Worm (Caenorhabditis elegans) whole organism, L4/young adult: ENCODE data around the gene K08H2.4.

Experiments used
- W03F9.2 ChIP-seq: fragments of 150-350 bp; optimal IDR thresholded peaks from 2 replicates; lab custom pipeline; 2014; ENCODE audit warnings: missing biosample characterization, missing genetic modification characterization
- dao-5 ChIP-seq: sonication (generic microtip); optimal IDR thresholded peaks from 2 replicates; lab custom pipeline; 2016; ENCODE audit warnings: missing genotype, missing genetic modification characterization, moderate library complexity, missing compliant biosample characterization
- him-1 ChIP-seq: sonication (generic microtip); optimal IDR thresholded peaks from 2 replicates; lab custom pipeline; 2016; ENCODE audit warnings: missing genotype, missing genetic modification reagents, missing genetic modification characterization, missing compliant biosample characterization

The K08H2.4 gene

DNA sequence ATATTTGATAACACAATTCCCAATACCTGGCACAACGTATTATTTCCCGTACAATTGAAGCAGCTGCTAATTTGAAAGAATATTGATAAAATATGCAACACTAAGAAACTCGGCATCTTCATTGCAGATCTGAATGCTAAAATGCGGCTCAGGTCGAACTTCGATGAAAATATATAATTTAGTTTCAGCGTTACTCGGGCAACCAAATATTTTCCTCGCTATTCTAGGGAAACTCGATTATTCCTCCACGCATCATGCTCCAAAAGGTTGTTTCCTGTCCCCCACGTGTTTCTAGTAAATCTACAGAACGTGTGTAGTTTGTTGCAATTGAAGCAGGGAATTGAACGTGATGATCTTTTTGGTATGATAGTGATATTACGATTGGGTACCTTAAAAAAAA, 10.8 kb downstream of the K08H2.4 start:
- TF ChIP-seq dao-5 (tag; lab: Kevin White, UChicago) (no peak), W03F9.2 (no peak), him-1 (no peak)

DNA sequence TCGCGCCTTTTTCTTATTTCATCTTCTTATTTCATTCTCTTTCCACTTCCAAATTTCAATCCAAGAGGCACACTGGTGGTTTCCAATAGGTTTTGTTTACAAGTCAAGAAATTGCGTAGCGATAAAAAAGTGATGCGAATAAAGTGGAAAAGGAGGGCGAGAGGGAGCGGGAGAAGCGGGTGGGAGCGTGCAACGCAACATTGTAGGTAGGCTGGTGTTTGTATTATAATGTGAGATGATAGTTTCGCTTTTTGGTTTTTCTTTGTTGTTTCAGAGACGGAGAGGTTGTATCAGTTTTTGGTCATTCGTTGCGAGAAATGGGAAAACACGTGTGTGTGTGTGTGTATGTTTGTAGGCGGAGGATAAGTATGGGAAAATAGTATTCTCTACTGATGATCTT, 11.9 kb downstream of the K08H2.4 start:
- TF ChIP-seq dao-5 (tag; lab: Kevin White, UChicago) (no peak), W03F9.2 (no peak), him-1 (no peak)

DNA sequence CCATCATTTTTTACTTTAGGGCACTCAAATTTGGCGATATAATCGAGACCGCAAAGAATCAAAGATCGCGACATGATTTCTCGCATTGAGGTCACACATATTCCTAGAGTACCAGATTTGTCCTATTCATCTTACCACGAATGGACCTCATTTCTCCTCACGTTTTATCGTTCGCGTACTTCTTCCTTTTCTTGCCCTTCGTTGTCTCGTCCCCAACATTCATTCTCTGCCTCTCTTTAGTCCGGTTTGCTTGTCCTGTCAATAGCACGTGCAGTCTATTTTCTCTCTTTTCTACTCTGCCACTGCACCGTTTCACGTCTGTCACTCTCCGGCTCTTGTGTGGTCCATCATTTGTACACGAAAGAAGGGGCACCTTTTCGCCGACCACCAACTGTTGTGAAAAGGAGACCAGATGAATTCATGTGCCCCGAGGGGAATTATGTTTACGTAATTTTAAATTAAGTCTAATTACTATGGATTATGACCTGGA, 13.1 kb downstream of the K08H2.4 start:
- no peak for TF ChIP-seq W03F9.2

DNA sequence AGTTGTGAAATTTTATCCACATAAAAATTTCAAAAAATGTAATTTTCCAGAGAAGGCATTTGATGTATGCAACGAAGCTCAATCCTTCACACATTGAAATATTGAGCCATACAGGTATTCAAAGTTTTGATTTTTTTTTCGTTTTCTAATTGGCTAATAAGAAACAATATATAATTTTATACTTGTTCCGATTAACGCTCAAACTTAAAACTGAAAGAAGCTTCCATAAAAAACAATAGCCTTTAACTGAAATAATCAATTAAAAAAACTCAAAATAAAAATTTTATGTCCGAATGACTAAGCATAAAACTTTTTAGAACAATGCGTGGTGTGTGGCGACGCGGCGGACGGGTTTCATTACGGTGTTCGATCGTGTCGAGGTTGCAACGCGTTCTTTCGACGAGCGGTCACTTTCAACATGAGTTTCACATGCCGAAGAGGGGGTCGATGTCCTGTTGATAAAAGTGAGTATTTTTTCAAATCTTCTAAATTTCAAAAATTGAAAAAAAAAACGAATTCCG, 13.7 kb downstream of the K08H2.4 start, which contains the start of gene nhr-32:
TSS of gene nhr-32 (plus strand) at position 51 of the 521 bp plus-strand sequence.
- TF ChIP-seq dao-5 (tag; lab: Kevin White, UChicago) (no peak), W03F9.2 (no peak)

DNA sequence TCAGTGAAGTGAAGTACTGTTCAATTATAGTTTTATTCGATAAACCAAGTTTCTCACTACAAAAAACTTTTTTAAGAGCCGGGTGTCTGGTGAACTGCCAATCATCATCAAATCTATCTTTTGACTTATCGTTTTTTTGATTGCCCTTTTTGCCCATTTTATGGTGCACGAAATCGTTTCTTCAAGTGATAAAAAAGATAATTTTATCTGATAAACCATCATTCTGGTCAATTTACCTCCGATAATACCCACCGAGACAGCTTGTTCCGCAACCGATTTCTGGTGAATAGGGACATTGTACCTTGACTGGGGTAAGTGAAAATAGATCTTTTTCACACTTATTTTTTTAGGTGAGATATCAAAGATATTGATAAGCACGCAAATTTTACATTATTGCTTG, 19.3 kb downstream of the K08H2.4 start, which contains the start of gene K08H2.10:
TSS of gene K08H2.10 (plus strand) at position 230 of the 400 bp plus-strand sequence.
- no peak for TF ChIP-seq dao-5 (tag; lab: Kevin White, UChicago)

DNA sequence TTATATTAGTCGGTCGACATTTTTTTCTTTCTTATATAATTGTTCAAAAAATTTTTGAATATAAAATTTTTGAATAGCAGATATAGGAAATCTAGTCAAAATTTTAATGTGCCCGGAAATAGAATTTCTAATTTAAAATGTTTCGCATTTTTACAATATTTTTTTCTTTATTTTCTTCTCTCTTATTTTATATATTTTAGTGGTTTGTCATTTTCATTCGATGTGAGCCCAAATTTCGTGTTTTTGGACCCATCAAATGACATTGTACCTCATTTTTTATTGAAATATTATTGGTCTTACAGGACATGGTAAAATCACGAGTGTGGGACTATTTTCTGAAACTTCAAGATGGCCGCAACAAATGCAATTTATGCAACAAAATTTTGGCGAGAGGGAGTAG, 23.9 kb downstream of the K08H2.4 start, which contains the start of gene K09A11.1:
TSS of gene K09A11.1 (plus strand) at position 301 of the 400 bp plus-strand sequence.
- TF ChIP-seq W03F9.2 (no peak), dao-5 (tag; lab: Kevin White, UChicago) (no peak), him-1 (no peak)

DNA sequence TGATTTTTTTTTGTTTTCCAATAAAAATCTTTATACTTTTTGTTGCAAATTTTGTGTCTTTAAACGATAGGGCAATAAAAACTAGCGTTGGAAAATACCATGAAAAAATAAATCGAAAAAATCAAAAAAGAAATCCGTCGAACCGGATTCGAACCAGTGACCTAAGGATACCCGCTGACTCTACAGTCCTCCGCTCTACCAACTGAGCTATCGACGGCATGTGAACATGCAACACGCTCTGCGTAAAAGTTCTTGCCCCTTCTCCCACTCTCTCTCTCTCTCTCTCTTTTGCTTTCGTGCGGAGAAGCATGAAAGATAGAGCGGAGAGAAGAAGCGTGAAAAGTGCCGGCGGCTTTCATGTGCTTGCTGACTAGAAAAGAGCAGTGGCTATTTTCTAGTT, 26.3 kb downstream of the K08H2.4 start:
- TF ChIP-seq dao-5 (tag; lab: Kevin White, UChicago) (peak; percentile 77), W03F9.2 (no peak), him-1 (peak; percentile 68)

DNA sequence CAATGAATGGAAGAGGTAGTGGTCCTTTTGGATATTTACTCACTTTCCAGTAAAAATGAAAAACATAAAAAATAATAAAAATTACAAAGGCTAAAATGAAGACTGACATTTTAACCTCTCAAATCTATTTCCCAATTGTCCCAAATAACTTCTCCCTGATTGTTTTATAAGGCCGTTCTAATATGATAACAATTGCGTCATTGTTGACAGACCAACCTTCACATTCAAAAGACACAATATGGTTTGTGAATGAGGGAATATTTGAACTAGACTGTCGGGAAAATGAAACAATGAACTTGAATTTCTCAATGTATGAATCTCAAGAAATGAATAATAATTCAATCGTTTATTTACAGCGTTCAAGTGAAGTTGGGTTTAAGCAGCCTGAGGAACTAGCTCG, 28.9 kb downstream of the K08H2.4 start, which contains the start of gene cyp-14A1:
TSS of gene cyp-14A1 (minus strand) at position 126 of the 400 bp plus-strand sequence.
- TF ChIP-seq W03F9.2 (no peak), him-1 (no peak), dao-5 (tag; lab: Kevin White, UChicago) (no peak)

DNA sequence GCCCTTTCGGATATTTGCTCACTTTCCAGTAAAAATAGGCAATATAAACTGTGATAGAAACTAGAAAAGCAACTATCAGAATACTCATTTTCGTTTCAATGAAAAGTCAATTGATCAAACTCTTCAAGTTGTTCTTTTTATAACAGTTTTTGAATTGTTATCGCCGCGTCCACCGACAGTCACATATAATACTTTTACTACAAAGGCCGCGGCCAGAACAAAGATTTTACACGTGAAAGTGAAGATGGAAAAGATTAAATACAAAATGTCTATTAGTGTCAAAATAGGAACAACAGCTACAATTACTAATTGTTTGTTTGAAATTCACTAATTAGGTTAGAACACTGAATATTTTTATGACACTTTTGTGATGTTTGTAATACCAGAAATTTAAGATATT, 31.3 kb downstream of the K08H2.4 start, which contains the start of gene cyp-14A2:
TSS of gene cyp-14A2 (minus strand) at position 101 of the 400 bp plus-strand sequence.
- TF ChIP-seq W03F9.2 (no peak), him-1 (no peak), dao-5 (tag; lab: Kevin White, UChicago) (no peak)

DNA sequence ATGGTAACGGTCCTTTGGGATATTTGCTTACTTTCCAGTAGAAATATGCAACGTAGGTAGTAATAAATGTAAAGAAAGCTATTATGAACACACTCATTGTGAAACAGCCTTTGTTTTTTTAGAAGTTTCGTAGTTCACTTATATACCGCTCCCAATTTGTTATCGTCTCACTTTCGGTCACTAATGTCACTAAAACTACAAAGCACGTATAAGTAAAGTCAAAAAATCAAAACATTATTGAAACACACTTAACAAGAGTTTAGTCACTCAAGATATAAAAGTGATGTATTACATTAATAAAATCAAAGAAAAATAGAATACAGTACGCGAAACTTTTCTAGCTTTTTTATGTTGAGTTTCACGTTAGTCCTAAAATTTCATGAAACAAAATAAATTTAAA, 35.8 kb downstream of the K08H2.4 start, which contains the start of gene cyp-14A3:
TSS of gene cyp-14A3 (minus strand) at position 101 of the 400 bp plus-strand sequence.
- TF ChIP-seq W03F9.2 (no peak), him-1 (no peak), dao-5 (tag; lab: Kevin White, UChicago) (no peak)

DNA sequence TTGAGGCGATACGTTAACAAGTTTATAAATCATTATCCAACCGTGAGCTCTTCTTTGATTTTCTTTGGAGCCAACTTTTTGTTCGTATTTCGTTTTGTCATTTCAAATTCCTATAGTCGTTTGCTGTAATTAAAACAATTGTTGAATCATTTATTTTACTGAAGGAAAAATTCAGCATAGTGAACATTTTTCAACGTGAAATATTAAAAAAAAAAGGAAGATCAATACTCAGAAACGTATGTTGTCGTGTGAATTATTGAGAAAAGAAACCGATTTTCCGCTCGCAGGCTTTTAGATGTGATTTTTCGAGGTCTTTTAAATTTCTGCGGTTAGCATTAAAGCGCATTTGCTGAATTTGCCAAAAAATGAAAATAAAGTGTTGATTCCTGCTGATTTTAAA, 40.6 kb downstream of the K08H2.4 start, which contains the start of gene phf-33:
TSS of gene phf-33 (minus strand) at position 101 of the 400 bp plus-strand sequence.
- no peak for TF ChIP-seq dao-5 (tag; lab: Kevin White, UChicago)
- TF ChIP-seq W03F9.2, result no peak
- TF ChIP-seq him-1, result no peak

DNA sequence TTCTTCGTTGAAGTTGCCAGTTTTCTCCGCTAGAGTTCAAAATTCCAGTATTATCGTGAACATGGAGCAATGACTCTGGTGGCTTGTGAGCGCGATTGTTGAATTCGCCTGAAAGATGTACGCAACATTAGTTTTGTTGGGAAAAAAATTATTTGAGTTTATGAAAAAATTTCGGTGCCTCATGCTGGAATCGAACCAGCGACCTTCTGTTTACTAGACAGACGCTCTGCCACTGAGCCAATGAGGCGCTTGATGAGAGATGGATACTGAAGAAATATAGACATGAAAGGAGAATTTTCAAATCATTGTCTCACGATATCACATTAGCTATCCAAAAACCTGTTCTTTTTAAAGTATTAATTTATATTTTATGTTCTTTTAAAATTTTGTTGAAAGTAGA, 45.2 kb downstream of the K08H2.4 start:
- TF ChIP-seq dao-5 (tag; lab: Kevin White, UChicago) (no peak), him-1 (no peak), W03F9.2 (no peak)

DNA sequence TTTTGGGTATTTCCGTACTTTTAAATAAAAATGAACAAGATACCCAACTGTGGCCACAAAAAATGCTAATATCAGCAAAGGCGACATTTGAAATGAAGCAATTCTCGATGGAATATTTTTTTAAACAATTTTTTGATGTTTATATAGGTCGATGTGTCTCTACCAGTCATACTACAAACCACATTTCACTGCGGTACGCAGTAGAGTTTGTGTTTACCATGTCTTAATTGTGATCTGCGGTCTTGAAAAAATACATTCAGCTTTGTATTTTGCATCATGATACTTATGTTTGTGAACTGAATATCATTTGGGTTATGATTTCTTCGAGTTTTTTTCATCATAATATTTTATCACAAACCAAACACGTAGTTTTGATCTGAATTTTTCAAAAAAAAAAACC, 45.8 kb downstream of the K08H2.4 start, which contains the start of gene cyp-14A4:
TSS of gene cyp-14A4 (minus strand) at position 107 of the 400 bp plus-strand sequence.
- TF ChIP-seq him-1, result no peak
- no peak for TF ChIP-seq W03F9.2
- TF ChIP-seq dao-5 (tag; lab: Kevin White, UChicago), result no peak

DNA sequence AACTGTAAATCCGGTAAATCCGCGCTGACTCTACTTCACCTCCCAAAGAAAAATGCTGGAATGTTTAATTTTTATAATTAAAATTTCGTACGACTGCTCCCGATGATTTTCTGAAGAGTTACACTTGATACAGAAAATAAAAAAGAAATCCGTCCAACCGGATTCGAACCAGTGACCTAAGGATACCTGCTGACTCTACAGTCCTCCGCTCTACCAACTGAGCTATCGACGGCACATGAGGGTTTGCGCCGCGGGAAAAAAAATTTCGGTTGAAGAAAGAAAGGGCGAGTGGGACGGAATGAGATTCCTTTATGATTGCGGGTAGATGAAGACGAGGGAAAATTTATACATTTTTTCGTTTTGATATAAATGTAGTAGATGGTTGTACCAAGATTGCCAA, 46.3 kb downstream of the K08H2.4 start:
- TF ChIP-seq dao-5 (tag; lab: Kevin White, UChicago) (no peak), him-1 (no peak), W03F9.2 (no peak)

DNA sequence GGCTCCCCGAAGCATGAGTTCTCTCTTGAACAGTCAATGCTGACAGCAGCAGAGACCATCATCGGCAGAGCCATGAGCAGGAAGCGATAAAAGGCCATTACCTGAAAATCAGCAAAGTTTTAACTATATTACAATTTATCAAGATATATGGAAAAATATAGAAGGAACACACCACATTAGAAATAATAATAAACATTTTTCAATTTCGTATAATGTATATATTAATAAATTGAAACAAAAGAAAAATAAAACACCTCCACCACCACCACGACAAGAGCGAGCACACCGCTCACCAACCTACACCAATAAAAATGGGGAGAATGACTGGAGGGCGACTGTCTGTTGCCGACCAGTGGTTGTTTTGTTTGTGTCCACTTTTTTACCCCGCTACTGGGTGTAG, 48.2 kb downstream of the K08H2.4 start, which contains the start of gene R04D3.2:
TSS of gene R04D3.2 (minus strand) at position 101 of the 400 bp plus-strand sequence.
- no peak for TF ChIP-seq dao-5 (tag; lab: Kevin White, UChicago)
- no peak for TF ChIP-seq W03F9.2
- no peak for TF ChIP-seq him-1
